Worm (Caenorhabditis elegans) whole organism, L1 larva: ENCODE data around the gene srx-90.

Source experiments
- C34B4.2 ChIP-seq: sonication (generic microtip); optimal IDR thresholded peaks from 2 replicates; lab custom pipeline; 2017; ENCODE audit warnings: mild to moderate bottlenecking, missing genetic modification characterization, missing compliant biosample characterization
- F16B12.6 ChIP-seq: fragments of 150-350 bp; optimal IDR thresholded peaks from 2 replicates; lab custom pipeline; 2014; ENCODE audit warnings: missing biosample characterization, missing genetic modification characterization
- aha-1 ChIP-seq: fragments of 150-350 bp; optimal IDR thresholded peaks from 2 replicates; lab custom pipeline; 2014; ENCODE audit warnings: missing biosample characterization, missing genetic modification characterization
- alr-1 ChIP-seq: fragments of 200-800 bp; sonication (Bioruptor generic); optimal IDR thresholded peaks from 2 replicates; lab custom pipeline; 2018; ENCODE audit warnings: borderline replicate concordance, mild to moderate bottlenecking, missing genetic modification characterization, missing compliant biosample characterization
- ama-1 ChIP-seq: fragments of 150-350 bp; optimal IDR thresholded peaks from 2 replicates; lab custom pipeline; 2014
- ceh-63 ChIP-seq: fragments of 200-800 bp; sonication (Bioruptor generic); optimal IDR thresholded peaks from 2 replicates; lab custom pipeline; 2018; ENCODE audit warnings: mild to moderate bottlenecking, missing genetic modification characterization, missing compliant biosample characterization
- ceh-82 ChIP-seq, 3 experiments: fragments of 150-350 bp in 1 of 3; sonication (generic microtip) in 2 of 3; optimal IDR thresholded peaks; 2 replicates each; lab custom pipeline; 2014 to 2017; ENCODE audit warnings: missing biosample characterization in 3 of 3, missing genetic modification characterization in 3 of 3
- ceh-88 ChIP-seq: fragments of 200-800 bp; sonication (Bioruptor generic); IDR thresholded peaks from 2 replicates; pipeline ENCODE4 v1.3.6; 2022; ENCODE audit warnings: missing genetic modification characterization, missing compliant biosample characterization
- ceh-90 ChIP-seq: sonication (generic microtip); optimal IDR thresholded peaks from 2 replicates; lab custom pipeline; 2016; ENCODE audit warnings: missing genetic modification characterization, missing compliant biosample characterization
- ces-1 ChIP-seq: fragments of 150-350 bp; optimal IDR thresholded peaks from 2 replicates; lab custom pipeline; 2014; ENCODE audit warnings: missing biosample characterization, missing genetic modification reagents, missing genetic modification characterization
- dpl-1 ChIP-seq, 3 experiments: fragments of 150-350 bp in 2 of 3; sonication (generic microtip) in 1 of 3; optimal IDR thresholded peaks; 2 replicates each; lab custom pipeline; 2014 to 2017; ENCODE audit warnings: missing biosample characterization in 3 of 3, missing genetic modification characterization in 3 of 3, missing genetic modification reagents in 3 of 3
- dsc-1 ChIP-seq: sonication (generic microtip); optimal IDR thresholded peaks from 2 replicates; lab custom pipeline; 2016; ENCODE audit warnings: mild to moderate bottlenecking, missing genetic modification characterization, missing compliant biosample characterization
- efl-1 ChIP-seq, 4 experiments: fragments of 150-350 bp; optimal IDR thresholded peaks in 3 of 4; peaks in 1 of 4; 1 replicate in 1 of 4; 2 replicates in 3 of 4; lab custom pipeline; 2014; ENCODE audit warnings: missing biosample characterization in 2 of 4, missing genetic modification characterization in 2 of 4, missing genetic modification reagents in 2 of 4
- efl-3 ChIP-seq: fragments of 200-800 bp; sonication (Bioruptor generic); optimal IDR thresholded peaks from 2 replicates; lab custom pipeline; 2018; ENCODE audit warnings: mild to moderate bottlenecking, missing genetic modification characterization, missing compliant biosample characterization
- fkh-10 ChIP-seq: sonication (generic microtip); optimal IDR thresholded peaks from 2 replicates; lab custom pipeline; 2017; ENCODE audit warnings: missing biosample characterization, missing genetic modification reagents, missing genetic modification characterization
- fkh-4 ChIP-seq: sonication (generic microtip); optimal IDR thresholded peaks from 2 replicates; lab custom pipeline; 2016; ENCODE audit warnings: missing compliant biosample characterization, missing genetic modification characterization, borderline replicate concordance
- fos-1 ChIP-seq: fragments of 150-350 bp; optimal IDR thresholded peaks from 2 replicates; lab custom pipeline; 2014; ENCODE audit warnings: missing biosample characterization, missing genetic modification characterization
- grh-1 ChIP-seq: fragments of 200-800 bp; sonication (Bioruptor generic); IDR thresholded peaks from 2 replicates; pipeline ENCODE4 v1.3.6; 2022; ENCODE audit warnings: missing genetic modification reagents, missing genetic modification characterization, missing compliant biosample characterization
- hlh-17 ChIP-seq: fragments of 200-800 bp; sonication (Bioruptor generic); optimal IDR thresholded peaks from 2 replicates; lab custom pipeline; 2018; ENCODE audit warnings: missing genetic modification characterization, mild to moderate bottlenecking, missing compliant biosample characterization, moderate library complexity, borderline replicate concordance
- hlh-4 ChIP-seq: sonication (generic microtip); optimal IDR thresholded peaks from 2 replicates; lab custom pipeline; 2016; ENCODE audit warnings: mild to moderate bottlenecking, missing genetic modification characterization, missing compliant biosample characterization
- isw-1 ChIP-seq: fragments of 200-800 bp; sonication (Bioruptor generic); IDR thresholded peaks from 2 replicates; pipeline ENCODE4 v1.3.6; 2022; ENCODE audit warnings: missing genetic modification characterization, missing compliant biosample characterization
- jun-1 ChIP-seq: fragments of 150-350 bp; optimal IDR thresholded peaks from 2 replicates; lab custom pipeline; 2014; ENCODE audit warnings: missing biosample characterization, missing genetic modification reagents, missing genetic modification characterization
- lin-13 ChIP-seq: fragments of 150-350 bp; optimal IDR thresholded peaks from 2 replicates; lab custom pipeline; 2014; ENCODE audit warnings: missing biosample characterization, missing genetic modification reagents, missing genetic modification characterization
- lin-35 ChIP-seq, 2 experiments: fragments of 150-350 bp; optimal IDR thresholded peaks; 2 replicates each; lab custom pipeline; 2014; ENCODE audit warnings: missing biosample characterization in 2 of 2, missing genetic modification characterization in 2 of 2, missing genetic modification reagents in 2 of 2
- lin-39 ChIP-seq: fragments of 150-350 bp; optimal IDR thresholded peaks from 2 replicates; lab custom pipeline; 2014; ENCODE audit warnings: missing biosample characterization, missing genetic modification reagents, missing genetic modification characterization
- lir-3 ChIP-seq: sonication (generic microtip); optimal IDR thresholded peaks from 2 replicates; lab custom pipeline; 2016; ENCODE audit warnings: mild to moderate bottlenecking, missing genetic modification characterization, moderate library complexity, missing compliant biosample characterization; ENCODE audit not compliant: poor library complexity
- mdl-1 ChIP-seq, 2 experiments: fragments of 150-350 bp; optimal IDR thresholded peaks; 2 replicates each; lab custom pipeline; 2014 to 2017; ENCODE audit warnings: missing biosample characterization in 2 of 2, missing genetic modification characterization in 2 of 2, inconsistent platforms in 1 of 2
- mef-2 ChIP-seq: fragments of 150-350 bp; optimal IDR thresholded peaks from 2 replicates; lab custom pipeline; 2014; ENCODE audit warnings: missing biosample characterization, missing genetic modification characterization
- nhr-19 ChIP-seq: fragments of 200-800 bp; sonication (Bioruptor generic); conservative IDR thresholded peaks from 2 replicates; pipeline ENCODE4 v1.3.6; 2022; ENCODE audit warnings: missing genetic modification characterization, missing compliant biosample characterization
- nhr-20 ChIP-seq: sonication (generic microtip); optimal IDR thresholded peaks from 2 replicates; lab custom pipeline; 2016; ENCODE audit warnings: mild to moderate bottlenecking, missing genetic modification characterization, missing compliant biosample characterization
- nhr-28 ChIP-seq: fragments of 150-350 bp; optimal IDR thresholded peaks from 2 replicates; lab custom pipeline; 2014; ENCODE audit warnings: missing biosample characterization, missing genetic modification characterization
- nhr-85 ChIP-seq: sonication (generic microtip); peaks from one replicate; lab custom pipeline; 2016; ENCODE audit warnings: missing genetic modification characterization, inconsistent platforms, missing compliant biosample characterization
- nhr-90 ChIP-seq: sonication (generic microtip); optimal IDR thresholded peaks from 2 replicates; lab custom pipeline; 2016; ENCODE audit warnings: mild to moderate bottlenecking, missing genetic modification characterization, missing compliant biosample characterization; ENCODE audit not compliant: poor library complexity
- pag-3 ChIP-seq: sonication (generic microtip); optimal IDR thresholded peaks from 2 replicates; lab custom pipeline; 2017; ENCODE audit warnings: missing genetic modification characterization, mild to moderate bottlenecking, missing compliant biosample characterization, antibody characterized with exemption, borderline replicate concordance; ENCODE audit not compliant: insufficient read depth
- pax-3 ChIP-seq: fragments of 200-800 bp; sonication (Bioruptor generic); optimal IDR thresholded peaks from 2 replicates; lab custom pipeline; 2018; ENCODE audit warnings: mild to moderate bottlenecking, missing genetic modification characterization, moderate library complexity, missing compliant biosample characterization
- pqm-1 ChIP-seq: sonication (generic microtip); optimal IDR thresholded peaks from 3 replicates; lab custom pipeline; 2017; ENCODE audit warnings: missing biosample characterization, missing genetic modification characterization
- skn-1 ChIP-seq: fragments of 150-350 bp; optimal IDR thresholded peaks from 2 replicates; lab custom pipeline; 2014; ENCODE audit warnings: missing biosample characterization, missing genetic modification characterization
- snpc-4 ChIP-seq: fragments of 150-350 bp; optimal IDR thresholded peaks from 2 replicates; lab custom pipeline; 2014; ENCODE audit warnings: missing biosample characterization, missing genetic modification characterization
- snu-23 ChIP-seq: sonication (generic microtip); optimal IDR thresholded peaks from 2 replicates; lab custom pipeline; 2016; ENCODE audit warnings: missing genetic modification characterization, missing compliant biosample characterization
- swsn-7 ChIP-seq: sonication (generic microtip); optimal IDR thresholded peaks from 2 replicates; lab custom pipeline; 2016; ENCODE audit warnings: missing genetic modification characterization, missing compliant biosample characterization
- tbx-2 ChIP-seq: sonication (generic microtip); optimal IDR thresholded peaks from 2 replicates; lab custom pipeline; 2016; ENCODE audit warnings: missing genetic modification characterization, missing compliant biosample characterization
- tlp-1 ChIP-seq: fragments of 150-350 bp; optimal IDR thresholded peaks from 2 replicates; lab custom pipeline; 2014; ENCODE audit warnings: missing biosample characterization, missing genetic modification characterization
- unc-130 ChIP-seq: fragments of 150-350 bp; optimal IDR thresholded peaks from 2 replicates; lab custom pipeline; 2017; ENCODE audit warnings: missing biosample characterization, missing genetic modification characterization, inconsistent platforms
- unc-30 ChIP-seq: sonication (generic microtip); optimal IDR thresholded peaks from 2 replicates; lab custom pipeline; 2017; ENCODE audit warnings: missing biosample characterization, missing genetic modification characterization
- xbp-1 ChIP-seq: sonication (generic microtip); optimal IDR thresholded peaks from 2 replicates; lab custom pipeline; 2016; ENCODE audit warnings: missing genetic modification characterization, missing compliant biosample characterization
- zip-4 ChIP-seq: fragments of 200-800 bp; sonication (Bioruptor generic); optimal IDR thresholded peaks from 2 replicates; lab custom pipeline; 2018; ENCODE audit warnings: mild to moderate bottlenecking, missing genetic modification characterization, moderate library complexity, missing compliant biosample characterization
- ztf-11 ChIP-seq, 2 experiments: sonication (generic microtip); optimal IDR thresholded peaks; 2 replicates each; lab custom pipeline; 2016 to 2017; ENCODE audit warnings: missing genetic modification characterization in 2 of 2, missing biosample characterization in 1 of 2, missing compliant biosample characterization in 1 of 2
- ztf-4 ChIP-seq: fragments of 150-350 bp; optimal IDR thresholded peaks from 2 replicates; lab custom pipeline; 2014; ENCODE audit warnings: missing biosample characterization, missing genetic modification characterization

The srx-90 gene

ce11 chrV:11548914-11549406 lies 32.0 kb upstream of the srx-90 start, which contains the start of the genes F38B7.17 and F38B7.3 (continued):
- TF ChIP-seq lin-35 (GFP tag; optimal IDR thresholded peaks at IDR 0.05; lab: Kevin White, UChicago) (peak; percentile 64 to 70), dsc-1 (tag; lab: Kevin White, UChicago) (peak; percentile 41), lin-13 (GFP tag; lab: Kevin White, UChicago) (peak; percentile 8), pag-3 (tag; lab: Kevin White, UChicago) (no peak), unc-130 (tag; lab: Kevin White, UChicago) (no peak), mdl-1 (tag; optimal IDR thresholded peaks at IDR 0.05; lab: Kevin White, UChicago) (peak; percentile 5 to 88), pqm-1 (no peak), isw-1 (GFP tag; lab: Robert Waterston, UW) (peak; percentile 25; the same call in 1 of the 2 replicates), mef-2 (tag; lab: Kevin White, UChicago) (no peak), ceh-63 (GFP tag; lab: Kevin White, UChicago) (no peak), hlh-4 (no peak), ztf-4 (peak; percentile 30), snu-23 (peak; percentile 79), grh-1 (GFP tag; lab: Robert Waterston, UW) (no peak), ceh-82 (tag; optimal IDR thresholded peaks at IDR 0.05; lab: Kevin White, UChicago) (peak in 1 of 3 experiments; percentile 9), pax-3 (peak; percentile 54), aha-1 (no peak), nhr-28 (tag; lab: Kevin White, UChicago) (no peak), xbp-1 (tag; lab: Kevin White, UChicago) (peak; percentile 61), zip-4 (no peak), tbx-2 (tag; lab: Kevin White, UChicago) (no peak), hlh-17 (no peak), tlp-1 (no peak), fkh-10 (no peak), nhr-85 (tag; lab: Kevin White, UChicago) (peak; percentile 73), jun-1 (tag; lab: Kevin White, UChicago) (no peak), ces-1 (GFP tag; lab: Kevin White, UChicago) (no peak), ceh-88 (GFP tag; lab: Robert Waterston, UW) (no peak), snpc-4 (tag; lab: Kevin White, UChicago) (peak; percentile 18), F16B12.6 (no peak), lin-39 (tag; lab: Kevin White, UChicago) (no peak), nhr-19 (GFP tag; lab: Robert Waterston, UW) (peak; percentile 19; the same call in 1 of the 2 replicates), ceh-90 (no peak), fkh-4 (tag; lab: Kevin White, UChicago) (no peak), fos-1 (tag; lab: Kevin White, UChicago) (peak; percentile 46), nhr-90 (tag; lab: Kevin White, UChicago) (no peak), skn-1 (tag; lab: Kevin White, UChicago) (peak; percentile 50), C34B4.2 (tag; lab: Kevin White, UChicago) (no peak), swsn-7 (peak; percentile 77)

ce11 chrV:11552379-11552778 lies 28.5 kb upstream of the srx-90 start, which contains the start of gene srx-85:
Gene srx-85, plus strand, starts transcription at chrV:11552679.
- TF ChIP-seq efl-3 (GFP tag; lab: Kevin White, UChicago) (no peak), swsn-7 (no peak), ama-1 (lab: Kevin White, UChicago) (no peak), hlh-17 (no peak), ceh-63 (GFP tag; lab: Kevin White, UChicago) (no peak)
- TF ChIP-seq, all 84 proteins: peak for 0

ce11 chrV:11554260-11554659 lies 26.7 kb upstream of the srx-90 start, which contains the start of gene duo-1:
Gene duo-1, plus strand, starts transcription at chrV:11554630.
- TF ChIP-seq unc-30 (tag; lab: Kevin White, UChicago) (no peak), dpl-1 (GFP tag; optimal IDR thresholded peaks at IDR 0.05; lab: Kevin White, UChicago) (peak in 1 of 3 experiments; percentile 5), snpc-4 (tag; lab: Kevin White, UChicago) (no peak), ama-1 (lab: Kevin White, UChicago) (no peak), lir-3 (tag; lab: Kevin White, UChicago) (no peak), lin-13 (GFP tag; lab: Kevin White, UChicago) (no peak), nhr-20 (tag; lab: Kevin White, UChicago) (no peak), F16B12.6 (peak; percentile 23), pax-3 (no peak), ceh-82 (tag; optimal IDR thresholded peaks at IDR 0.05; lab: Kevin White, UChicago) (no peak), pqm-1 (no peak), efl-1 (optimal IDR thresholded peaks at IDR 0.05; lab: Kevin White, UChicago) (peak in 1 of 2 experiments; percentile 57), efl-1 (GFP tag; optimal IDR thresholded peaks at IDR 0.05 in 1 of 2; lab: Kevin White, UChicago) (no peak), xbp-1 (tag; lab: Kevin White, UChicago) (no peak), lin-35 (GFP tag; optimal IDR thresholded peaks at IDR 0.05; lab: Kevin White, UChicago) (no peak), ztf-11 (tag; optimal IDR thresholded peaks at IDR 0.05; lab: Kevin White, UChicago) (no peak), alr-1 (tag; lab: Kevin White, UChicago) (no peak)
